Worm (Caenorhabditis elegans) whole organism, L1 larva: ENCODE data around the gene lmtr-2.

Experiments used
- C04F5.9 ChIP-seq: sonication (generic microtip); optimal IDR thresholded peaks from 2 replicates; lab custom pipeline; 2016; ENCODE audit warnings: missing genetic modification characterization, missing compliant biosample characterization
- Y116A8C.19 ChIP-seq: sonication (generic microtip); optimal IDR thresholded peaks from 2 replicates; lab custom pipeline; 2016; ENCODE audit warnings: missing compliant biosample characterization, missing genetic modification characterization, borderline replicate concordance
- alr-1 ChIP-seq: fragments of 200-800 bp; sonication (Bioruptor generic); optimal IDR thresholded peaks from 2 replicates; lab custom pipeline; 2018; ENCODE audit warnings: borderline replicate concordance, mild to moderate bottlenecking, missing genetic modification characterization, missing compliant biosample characterization
- ama-1 ChIP-seq: fragments of 150-350 bp; optimal IDR thresholded peaks from 2 replicates; lab custom pipeline; 2014
- blmp-1 ChIP-seq: fragments of 150-350 bp; optimal IDR thresholded peaks from 2 replicates; lab custom pipeline; 2014; ENCODE audit warnings: missing biosample characterization, missing genetic modification characterization
- ceh-88 ChIP-seq: fragments of 200-800 bp; sonication (Bioruptor generic); IDR thresholded peaks from 2 replicates; pipeline ENCODE4 v1.3.6; 2022; ENCODE audit warnings: missing genetic modification characterization, missing compliant biosample characterization
- ces-1 ChIP-seq: fragments of 150-350 bp; optimal IDR thresholded peaks from 2 replicates; lab custom pipeline; 2014; ENCODE audit warnings: missing biosample characterization, missing genetic modification reagents, missing genetic modification characterization
- dpl-1 ChIP-seq, 3 experiments: fragments of 150-350 bp in 2 of 3; sonication (generic microtip) in 1 of 3; optimal IDR thresholded peaks; 2 replicates each; lab custom pipeline; 2014 to 2017; ENCODE audit warnings: missing biosample characterization in 3 of 3, missing genetic modification characterization in 3 of 3, missing genetic modification reagents in 3 of 3
- dsc-1 ChIP-seq: sonication (generic microtip); optimal IDR thresholded peaks from 2 replicates; lab custom pipeline; 2016; ENCODE audit warnings: mild to moderate bottlenecking, missing genetic modification characterization, missing compliant biosample characterization
- efl-1 ChIP-seq, 4 experiments: fragments of 150-350 bp; optimal IDR thresholded peaks in 3 of 4; peaks in 1 of 4; 1 replicate in 1 of 4; 2 replicates in 3 of 4; lab custom pipeline; 2014; ENCODE audit warnings: missing biosample characterization in 2 of 4, missing genetic modification characterization in 2 of 4, missing genetic modification reagents in 2 of 4
- efl-3 ChIP-seq: fragments of 200-800 bp; sonication (Bioruptor generic); optimal IDR thresholded peaks from 2 replicates; lab custom pipeline; 2018; ENCODE audit warnings: mild to moderate bottlenecking, missing genetic modification characterization, missing compliant biosample characterization
- egl-13 ChIP-seq: sonication (generic microtip); optimal IDR thresholded peaks from 2 replicates; lab custom pipeline; 2016; ENCODE audit warnings: missing genotype, missing genetic modification reagents, missing genetic modification characterization, missing compliant biosample characterization
- elt-2 ChIP-seq: sonication (generic microtip); optimal IDR thresholded peaks from 2 replicates; lab custom pipeline; 2016; ENCODE audit warnings: missing genetic modification characterization, mild to moderate bottlenecking, inconsistent platforms, missing compliant biosample characterization, missing genetic modification reagents
- fkh-10 ChIP-seq: sonication (generic microtip); optimal IDR thresholded peaks from 2 replicates; lab custom pipeline; 2017; ENCODE audit warnings: missing biosample characterization, missing genetic modification reagents, missing genetic modification characterization
- fkh-8 ChIP-seq: sonication (generic microtip); optimal IDR thresholded peaks from 2 replicates; lab custom pipeline; 2016; ENCODE audit warnings: mild to moderate bottlenecking, missing genetic modification characterization, missing compliant biosample characterization
- fos-1 ChIP-seq: fragments of 150-350 bp; optimal IDR thresholded peaks from 2 replicates; lab custom pipeline; 2014; ENCODE audit warnings: missing biosample characterization, missing genetic modification characterization
- hlh-17 ChIP-seq: fragments of 200-800 bp; sonication (Bioruptor generic); optimal IDR thresholded peaks from 2 replicates; lab custom pipeline; 2018; ENCODE audit warnings: missing genetic modification characterization, mild to moderate bottlenecking, missing compliant biosample characterization, moderate library complexity, borderline replicate concordance
- hlh-4 ChIP-seq: sonication (generic microtip); optimal IDR thresholded peaks from 2 replicates; lab custom pipeline; 2016; ENCODE audit warnings: mild to moderate bottlenecking, missing genetic modification characterization, missing compliant biosample characterization
- isw-1 ChIP-seq: fragments of 200-800 bp; sonication (Bioruptor generic); IDR thresholded peaks from 2 replicates; pipeline ENCODE4 v1.3.6; 2022; ENCODE audit warnings: missing genetic modification characterization, missing compliant biosample characterization
- lin-14 ChIP-seq: fragments of 200-800 bp; sonication (Bioruptor generic); optimal IDR thresholded peaks from 2 replicates; lab custom pipeline; 2018; ENCODE audit warnings: mild to moderate bottlenecking, missing genetic modification characterization, moderate library complexity, missing compliant biosample characterization
- lin-15B ChIP-seq: fragments of 150-350 bp; sonication (generic microtip); optimal IDR thresholded peaks from 3 replicates; lab custom pipeline; 2014; ENCODE audit warnings: missing biosample characterization, missing genetic modification characterization
- lin-35 ChIP-seq, 2 experiments: fragments of 150-350 bp; optimal IDR thresholded peaks; 2 replicates each; lab custom pipeline; 2014; ENCODE audit warnings: missing biosample characterization in 2 of 2, missing genetic modification characterization in 2 of 2, missing genetic modification reagents in 2 of 2
- lin-39 ChIP-seq: fragments of 150-350 bp; optimal IDR thresholded peaks from 2 replicates; lab custom pipeline; 2014; ENCODE audit warnings: missing biosample characterization, missing genetic modification reagents, missing genetic modification characterization
- lsy-2 ChIP-seq, 2 experiments: fragments of 150-350 bp; optimal IDR thresholded peaks; 2 replicates each; lab custom pipeline; 2014; ENCODE audit warnings: missing biosample characterization in 2 of 2, missing genetic modification characterization in 2 of 2
- mab-9 ChIP-seq: fragments of 200-800 bp; sonication (Bioruptor generic); IDR thresholded peaks from 2 replicates; pipeline ENCODE4 v1.3.6; 2022; ENCODE audit warnings: missing genetic modification reagents, missing genetic modification characterization, missing compliant biosample characterization
- mdl-1 ChIP-seq, 2 experiments: fragments of 150-350 bp; optimal IDR thresholded peaks; 2 replicates each; lab custom pipeline; 2014 to 2017; ENCODE audit warnings: missing biosample characterization in 2 of 2, missing genetic modification characterization in 2 of 2, inconsistent platforms in 1 of 2
- mep-1 ChIP-seq: fragments of 150-350 bp; optimal IDR thresholded peaks from 2 replicates; lab custom pipeline; 2014; ENCODE audit warnings: missing biosample characterization, missing genetic modification characterization
- nhr-19 ChIP-seq: fragments of 200-800 bp; sonication (Bioruptor generic); conservative IDR thresholded peaks from 2 replicates; pipeline ENCODE4 v1.3.6; 2022; ENCODE audit warnings: missing genetic modification characterization, missing compliant biosample characterization
- nhr-20 ChIP-seq: sonication (generic microtip); optimal IDR thresholded peaks from 2 replicates; lab custom pipeline; 2016; ENCODE audit warnings: mild to moderate bottlenecking, missing genetic modification characterization, missing compliant biosample characterization
- nhr-28 ChIP-seq: fragments of 150-350 bp; optimal IDR thresholded peaks from 2 replicates; lab custom pipeline; 2014; ENCODE audit warnings: missing biosample characterization, missing genetic modification characterization
- nhr-47 ChIP-seq: sonication (generic microtip); optimal IDR thresholded peaks from 2 replicates; lab custom pipeline; 2016; ENCODE audit warnings: mild to moderate bottlenecking, missing genetic modification characterization, moderate library complexity, missing compliant biosample characterization
- nhr-71 ChIP-seq: sonication (generic microtip); optimal IDR thresholded peaks from 2 replicates; lab custom pipeline; 2016; ENCODE audit warnings: mild to moderate bottlenecking, missing genetic modification characterization, moderate library complexity, missing compliant biosample characterization
- nhr-76 ChIP-seq: sonication (generic microtip); optimal IDR thresholded peaks from 2 replicates; lab custom pipeline; 2017; ENCODE audit warnings: missing biosample characterization, missing genetic modification characterization
- nhr-84 ChIP-seq: sonication (generic microtip); optimal IDR thresholded peaks from 2 replicates; lab custom pipeline; 2017; ENCODE audit warnings: missing biosample characterization, missing genetic modification characterization
- pag-3 ChIP-seq: sonication (generic microtip); optimal IDR thresholded peaks from 2 replicates; lab custom pipeline; 2017; ENCODE audit warnings: missing genetic modification characterization, mild to moderate bottlenecking, missing compliant biosample characterization, antibody characterized with exemption, borderline replicate concordance; ENCODE audit not compliant: insufficient read depth
- pax-3 ChIP-seq: fragments of 200-800 bp; sonication (Bioruptor generic); optimal IDR thresholded peaks from 2 replicates; lab custom pipeline; 2018; ENCODE audit warnings: mild to moderate bottlenecking, missing genetic modification characterization, moderate library complexity, missing compliant biosample characterization
- rnt-1 ChIP-seq: sonication (generic microtip); optimal IDR thresholded peaks from 2 replicates; lab custom pipeline; 2016; ENCODE audit warnings: mild to moderate bottlenecking, missing genetic modification characterization, moderate library complexity, missing compliant biosample characterization
- sox-4 ChIP-seq: sonication (generic microtip); optimal IDR thresholded peaks from 2 replicates; lab custom pipeline; 2016; ENCODE audit warnings: missing genetic modification characterization, missing compliant biosample characterization
- tbx-2 ChIP-seq: sonication (generic microtip); optimal IDR thresholded peaks from 2 replicates; lab custom pipeline; 2016; ENCODE audit warnings: missing genetic modification characterization, missing compliant biosample characterization
- unc-130 ChIP-seq: fragments of 150-350 bp; optimal IDR thresholded peaks from 2 replicates; lab custom pipeline; 2017; ENCODE audit warnings: missing biosample characterization, missing genetic modification characterization, inconsistent platforms
- unc-62 ChIP-seq: fragments of 150-350 bp; optimal IDR thresholded peaks from 2 replicates; lab custom pipeline; 2014; ENCODE audit warnings: missing biosample characterization, missing genetic modification reagents, missing genetic modification characterization
- vab-15 ChIP-seq: sonication (generic microtip); optimal IDR thresholded peaks from 2 replicates; lab custom pipeline; 2017; ENCODE audit warnings: missing genotype, mild to moderate bottlenecking, missing genetic modification characterization, missing compliant biosample characterization
- zip-4 ChIP-seq: fragments of 200-800 bp; sonication (Bioruptor generic); optimal IDR thresholded peaks from 2 replicates; lab custom pipeline; 2018; ENCODE audit warnings: mild to moderate bottlenecking, missing genetic modification characterization, moderate library complexity, missing compliant biosample characterization
- ztf-4 ChIP-seq: fragments of 150-350 bp; optimal IDR thresholded peaks from 2 replicates; lab custom pipeline; 2014; ENCODE audit warnings: missing biosample characterization, missing genetic modification characterization

lmtr-2 gene

DNA sequence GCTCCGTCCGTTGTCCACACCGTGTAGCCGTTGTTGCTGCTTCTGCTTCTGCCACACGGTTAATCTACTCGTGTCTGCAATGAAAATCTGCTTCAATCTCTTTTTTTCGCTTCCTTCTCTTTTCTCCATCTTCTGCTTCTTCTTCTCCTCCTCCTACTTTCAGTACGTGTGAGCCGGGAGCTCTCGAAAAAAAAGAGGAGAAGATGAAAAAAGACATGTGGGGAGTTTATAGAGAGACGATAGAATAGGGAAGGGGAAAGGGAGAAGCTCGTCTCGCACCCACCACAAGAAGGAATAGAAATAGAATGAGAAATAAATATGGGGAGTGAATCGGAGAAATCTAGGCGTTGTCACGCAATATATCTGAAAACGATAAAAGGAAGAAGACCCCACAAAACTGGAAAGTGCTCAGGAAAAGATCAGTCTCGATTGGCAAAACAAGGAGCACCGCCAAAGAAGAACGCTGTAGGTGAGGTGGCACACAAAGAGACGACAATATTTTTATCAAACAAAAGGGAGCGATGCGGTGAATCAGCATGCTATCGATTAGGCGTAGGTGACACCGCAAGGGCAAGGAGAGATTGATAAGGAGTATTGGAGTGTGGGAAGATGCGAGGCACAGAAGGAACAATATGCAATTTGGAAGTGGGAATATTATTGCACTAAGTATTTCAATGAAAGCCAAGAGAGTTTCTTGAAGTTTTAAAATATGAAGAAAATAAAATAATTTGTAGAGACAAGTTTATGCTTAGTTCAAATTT, 33.0 kb downstream of the lmtr-2 start, which contains the start of gene let-413 (continued):
- TF ChIP-seq lsy-2 (tag; optimal IDR thresholded peaks at IDR 0.05; lab: Kevin White, UChicago) = peak in 1 of 2 experiments; percentile 7

- TF ChIP-seq nhr-71 (tag; lab: Kevin White, UChicago) = peak; percentile 8
- no peak for TF ChIP-seq mep-1 (tag; lab: Kevin White, UChicago)
- TF ChIP-seq dsc-1 (tag; lab: Kevin White, UChicago) = peak; percentile 8
- TF ChIP-seq fkh-8 = peak; percentile 69
- TF ChIP-seq dpl-1 (GFP tag; optimal IDR thresholded peaks at IDR 0.05; lab: Kevin White, UChicago) = no peak
- TF ChIP-seq sox-4 (tag; lab: Kevin White, UChicago) = peak; percentile 12
Measured at ce11 chrV:7971376-7971775, 39.5 kb downstream of the lmtr-2 start.

DNA sequence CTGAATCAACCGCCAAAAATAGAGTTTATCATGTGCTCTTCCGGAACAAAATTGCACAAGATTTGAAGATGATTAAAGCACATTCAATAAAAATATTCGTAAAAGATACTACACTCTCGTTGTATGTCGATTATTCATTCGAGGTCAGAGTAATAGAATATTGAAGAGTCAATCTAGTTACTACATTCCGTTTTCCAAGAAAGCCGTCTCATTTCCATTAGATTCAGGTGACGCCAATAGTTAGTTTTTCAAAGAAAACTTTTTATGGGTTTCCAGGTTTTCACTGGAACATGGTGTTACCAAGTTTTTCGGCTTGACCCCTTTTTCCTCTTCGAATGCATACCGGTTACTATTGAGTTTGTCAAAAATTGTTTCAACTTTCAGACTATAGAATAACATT, 40.4 kb downstream of the lmtr-2 start:
- TF ChIP-seq ceh-88 (GFP tag; lab: Robert Waterston, UW) (no peak), efl-3 (GFP tag; lab: Kevin White, UChicago) (no peak), fkh-8 (peak; percentile 77), hlh-17 (GFP tag; lab: Kevin White, UChicago) (no peak), elt-2 (tag; lab: Kevin White, UChicago) (no peak), ces-1 (GFP tag; lab: Kevin White, UChicago) (no peak), dpl-1 (GFP tag; optimal IDR thresholded peaks at IDR 0.05; lab: Kevin White, UChicago) (no peak), nhr-19 (GFP tag; lab: Robert Waterston, UW) (no peak), egl-13 (tag; lab: Kevin White, UChicago) (peak; percentile 22), dsc-1 (tag; lab: Kevin White, UChicago) (peak; percentile 46), nhr-28 (no peak), hlh-4 (tag; lab: Kevin White, UChicago) (no peak), vab-15 (tag; lab: Kevin White, UChicago) (no peak), rnt-1 (tag; lab: Kevin White, UChicago) (no peak), mab-9 (GFP tag; lab: Robert Waterston, UW) (no peak), sox-4 (tag; lab: Kevin White, UChicago) (peak; percentile 32), fkh-10 (GFP tag; lab: Kevin White, UChicago) (no peak), isw-1 (GFP tag; lab: Robert Waterston, UW) (no peak), nhr-71 (tag; lab: Kevin White, UChicago) (peak; percentile 51), nhr-20 (tag; lab: Kevin White, UChicago) (peak; percentile 43), pag-3 (tag; lab: Kevin White, UChicago) (no peak), pax-3 (no peak), mep-1 (tag; lab: Kevin White, UChicago) (no peak), lin-14 (GFP tag; lab: Kevin White, UChicago) (peak; percentile 16), nhr-47 (tag; lab: Kevin White, UChicago) (peak; percentile 41), blmp-1 (tag; lab: Kevin White, UChicago) (no peak), lsy-2 (tag; optimal IDR thresholded peaks at IDR 0.05; lab: Kevin White, UChicago) (peak in 1 of 2 experiments; percentile 1), unc-62 (GFP tag; lab: Kevin White, UChicago) (no peak), Y116A8C.19 (tag; lab: Kevin White, UChicago) (no peak), lin-39 (no peak), nhr-84 (no peak), lin-15B (tag; lab: Kevin White, UChicago) (no peak), nhr-76 (tag; lab: Kevin White, UChicago) (no peak)

DNA sequence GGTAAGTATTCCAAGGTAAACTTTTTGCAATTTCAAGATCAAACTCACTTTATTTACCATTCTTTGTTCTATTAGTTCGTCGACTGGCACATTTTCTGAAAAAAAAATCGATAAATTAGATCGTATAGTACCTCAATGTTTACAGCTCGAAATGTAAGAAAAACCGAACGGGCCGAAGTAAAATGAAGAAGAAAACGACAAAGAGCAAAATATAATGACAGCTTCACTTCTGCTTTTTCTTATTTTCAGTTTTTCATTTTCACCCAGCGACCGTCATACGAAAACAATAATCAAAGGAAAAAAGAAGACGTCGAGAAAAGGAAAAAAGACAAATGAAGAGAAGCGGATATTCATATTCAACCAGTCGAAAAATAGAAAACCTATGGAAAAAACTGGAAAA, 41.8 kb downstream of the lmtr-2 start, which contains the start of gene che-7:
Gene che-7, minus strand, starts transcription at position 101 of the 400 bp plus-strand sequence.
- TF ChIP-seq dpl-1 (GFP tag; optimal IDR thresholded peaks at IDR 0.05; lab: Kevin White, UChicago) = no peak
- TF ChIP-seq ztf-4 (tag; lab: Kevin White, UChicago) = no peak
- TF ChIP-seq fos-1 = no peak
- TF ChIP-seq nhr-47 (tag; lab: Kevin White, UChicago) = no peak
- TF ChIP-seq tbx-2 = no peak
- no peak for TF ChIP-seq zip-4
- TF ChIP-seq C04F5.9 (tag; lab: Kevin White, UChicago) = no peak
- no peak for TF ChIP-seq nhr-19 (GFP tag; lab: Robert Waterston, UW)
- TF ChIP-seq lin-35 (GFP tag; optimal IDR thresholded peaks at IDR 0.05; lab: Kevin White, UChicago) = no peak
- no peak for TF ChIP-seq alr-1 (tag; lab: Kevin White, UChicago)
- no peak for TF ChIP-seq sox-4 (tag; lab: Kevin White, UChicago)
- TF ChIP-seq mdl-1 (tag; optimal IDR thresholded peaks at IDR 0.05; lab: Kevin White, UChicago) = no peak
- TF ChIP-seq unc-130 (tag; lab: Kevin White, UChicago) = no peak
- no peak for TF ChIP-seq ama-1
- TF ChIP-seq efl-1 (optimal IDR thresholded peaks at IDR 0.05; lab: Kevin White, UChicago) = no peak
- no peak for TF ChIP-seq efl-1 (GFP tag; optimal IDR thresholded peaks at IDR 0.05 in 1 of 2; lab: Kevin White, UChicago)
